Fruit fly (Drosophila melanogaster) whole organism, embryonic: ENCODE data around the gene CG11263.

ENCODE experiments used
- Adf1 ChIP-seq: fragments of 200-800 bp; sonication (Bioruptor generic); IDR thresholded peaks from 2 replicates; pipeline ENCODE4 v1.3.6; 2022; ENCODE audit warnings: missing biosample characterization, missing genetic modification characterization
- Awh ChIP-seq: fragments of 200-800 bp; sonication (Bioruptor generic); IDR thresholded peaks from 2 replicates; pipeline ENCODE4, ENCODE4 v1.3.6; 2022; ENCODE audit warnings: missing biosample characterization, missing genetic modification characterization
- BEAF-32 ChIP-seq: fragments of 200-800 bp; sonication (Bioruptor generic); optimal IDR thresholded peaks from 3 replicates; lab custom pipeline; 2017; ENCODE audit warnings: missing biosample characterization, missing genetic modification characterization, mild to moderate bottlenecking, moderate library complexity, missing genetic modification reagents
- CG10462 ChIP-seq: fragments of 200-800 bp; sonication (Bioruptor generic); optimal IDR thresholded peaks from 2 replicates; lab custom pipeline; 2016; ENCODE audit warnings: missing biosample characterization, missing genetic modification characterization
- CG12769 ChIP-seq: fragments of 200-800 bp; sonication (Bioruptor generic); optimal IDR thresholded peaks from 2 replicates; lab custom pipeline; 2019; ENCODE audit warnings: missing biosample characterization, mild to moderate bottlenecking, missing genetic modification characterization, moderate library complexity
- CG16813 ChIP-seq: fragments of 200-800 bp; sonication (Bioruptor generic); IDR thresholded peaks from 3 replicates; pipeline ENCODE4 v1.3.6; 2022; ENCODE audit warnings: missing biosample characterization, missing genetic modification characterization; ENCODE audit not compliant: partially characterized antibody
- CG17612 ChIP-seq: fragments of 200-800 bp; sonication (Bioruptor generic); IDR thresholded peaks from 2 replicates; pipeline ENCODE4 v1.3.6; 2022; ENCODE audit warnings: missing biosample characterization, missing genetic modification characterization
- CG2116 ChIP-seq: fragments of 200-800 bp; sonication (Bioruptor generic); optimal IDR thresholded peaks from 3 replicates; lab custom pipeline; 2018; ENCODE audit warnings: missing biosample characterization, mild to moderate bottlenecking, missing genetic modification characterization
- CG2202 ChIP-seq: fragments of 200-800 bp; sonication (Bioruptor generic); optimal IDR thresholded peaks from 2 replicates; lab custom pipeline; 2018; ENCODE audit warnings: missing biosample characterization, mild to moderate bottlenecking, missing genetic modification characterization
- CG2875 ChIP-seq: fragments of 200-800 bp; sonication (Bioruptor generic); optimal IDR thresholded peaks from 2 replicates; lab custom pipeline; 2017; ENCODE audit warnings: missing biosample characterization, mild to moderate bottlenecking, missing genetic modification characterization, missing genetic modification reagents
- CG34422 ChIP-seq: fragments of 200-800 bp; sonication (Bioruptor generic); IDR thresholded peaks from 3 replicates; pipeline ENCODE4 v1.3.6; 2022; ENCODE audit warnings: missing biosample characterization, missing genetic modification characterization
- CG3995 ChIP-seq: fragments of 200-800 bp; sonication (Bioruptor generic); optimal IDR thresholded peaks from 3 replicates; lab custom pipeline; 2016; ENCODE audit warnings: missing biosample characterization, missing genetic modification characterization
- CG4404 ChIP-seq: fragments of 200-800 bp; sonication (Bioruptor generic); IDR thresholded peaks from 2 replicates; pipeline ENCODE4 v1.3.6; 2022; ENCODE audit warnings: missing biosample characterization, missing genetic modification characterization
- CG5180 ChIP-seq: fragments of 200-800 bp; sonication (Bioruptor generic); optimal IDR thresholded peaks from 3 replicates; lab custom pipeline; 2017; ENCODE audit warnings: missing biosample characterization, missing genetic modification characterization, mild to moderate bottlenecking, moderate library complexity, missing genetic modification reagents
- CG7745 ChIP-seq: fragments of 200-800 bp; sonication (Bioruptor generic); optimal IDR thresholded peaks from 2 replicates; lab custom pipeline; 2018; ENCODE audit warnings: missing biosample characterization, mild to moderate bottlenecking, missing genetic modification characterization, moderate library complexity
- Dbx ChIP-seq: fragments of 200-800 bp; sonication (Bioruptor generic); IDR thresholded peaks from 3 replicates; pipeline ENCODE4 v1.3.6; 2022; ENCODE audit warnings: missing biosample characterization, missing genetic modification characterization
- Deaf1 ChIP-seq: fragments of 200-800 bp; optimal IDR thresholded peaks from 3 replicates; lab custom pipeline; 2019; ENCODE audit warnings: missing biosample characterization, mild to moderate bottlenecking, missing genetic modification characterization, moderate library complexity
- Dll ChIP-seq: fragments of 200-800 bp; sonication (Bioruptor generic); IDR thresholded peaks from 4 replicates; pipeline ENCODE4 v1.3.6; 2022; ENCODE audit warnings: missing biosample characterization, missing genetic modification characterization; ENCODE audit not compliant: partially characterized antibody
- Jarid2 ChIP-seq: fragments of 200-800 bp; sonication (Bioruptor generic); optimal IDR thresholded peaks from 3 replicates; lab custom pipeline; 2017; ENCODE audit warnings: mild to moderate bottlenecking, missing biosample characterization, missing genetic modification reagents, missing genetic modification characterization
- MBD-R2 ChIP-seq: fragments of 200-800 bp; sonication (Bioruptor generic); IDR thresholded peaks from 2 replicates; pipeline ENCODE4 v1.3.6; 2022; ENCODE audit warnings: missing biosample characterization, missing genetic modification characterization
- Med ChIP-seq: fragments of 200-800 bp; sonication (Bioruptor generic); peaks from one replicate; lab custom pipeline; 2016; ENCODE audit warnings: missing biosample characterization, missing genetic modification characterization, mild to moderate bottlenecking, inconsistent platforms, moderate library complexity
- Nf-YB ChIP-seq: fragments of 200-800 bp; sonication (Bioruptor generic); optimal IDR thresholded peaks from 3 replicates; lab custom pipeline; 2019; ENCODE audit warnings: missing biosample characterization, mild to moderate bottlenecking, missing genetic modification characterization, moderate library complexity
- Nf-YC ChIP-seq: fragments of 200-800 bp; optimal IDR thresholded peaks from 3 replicates; lab custom pipeline; 2019; ENCODE audit warnings: missing biosample characterization, mild to moderate bottlenecking, missing genetic modification characterization, moderate library complexity
- Pdp1 ChIP-seq, 2 experiments: fragments of 200-800 bp; sonication (Bioruptor generic); optimal IDR thresholded peaks; 3 replicates each; lab custom pipeline; 2016; ENCODE audit warnings: missing biosample characterization in 2 of 2, missing genetic modification characterization in 2 of 2, mild to moderate bottlenecking in 1 of 2, moderate library complexity in 1 of 2
- Sox102F ChIP-seq: fragments of 200-800 bp; sonication (Bioruptor generic); optimal IDR thresholded peaks from 2 replicates; lab custom pipeline; 2018; ENCODE audit warnings: missing biosample characterization, mild to moderate bottlenecking, missing genetic modification characterization, moderate library complexity
- Sry-δ ChIP-seq: fragments of 200-800 bp; sonication (Bioruptor generic); optimal IDR thresholded peaks from 2 replicates; lab custom pipeline; 2016; ENCODE audit warnings: missing biosample characterization, missing genetic modification characterization
- al ChIP-seq: fragments of 200-800 bp; sonication (Bioruptor generic); IDR thresholded peaks from 2 replicates; pipeline ENCODE4 v1.3.6; 2022; ENCODE audit warnings: missing biosample characterization, missing genetic modification characterization
- amos ChIP-seq: fragments of 200-800 bp; sonication (Bioruptor generic); IDR thresholded peaks from 2 replicates; pipeline ENCODE4 v1.3.6; 2022; ENCODE audit warnings: missing biosample characterization, missing genetic modification characterization; ENCODE audit not compliant: partially characterized antibody
- bbx ChIP-seq: fragments of 200-800 bp; sonication (Bioruptor generic); IDR thresholded peaks from 2 replicates; pipeline ENCODE4 v1.3.6; 2022; ENCODE audit warnings: missing biosample characterization, missing genetic modification characterization; ENCODE audit not compliant: partially characterized antibody
- br ChIP-seq: fragments of >200 bp; optimal IDR thresholded peaks from 2 replicates; lab custom pipeline; 2017
- cato ChIP-seq: fragments of 200-800 bp; sonication (Bioruptor generic); optimal IDR thresholded peaks from 2 replicates; lab custom pipeline; 2016; ENCODE audit warnings: missing biosample characterization, missing genetic modification characterization, borderline replicate concordance
- chinmo ChIP-seq: fragments of 200-800 bp; sonication (Bioruptor generic); IDR thresholded peaks from 4 replicates; pipeline ENCODE4 v1.3.6; 2022; ENCODE audit warnings: missing biosample characterization, missing genetic modification characterization; ENCODE audit not compliant: partially characterized antibody
- ci ChIP-seq: fragments of 200-800 bp; sonication (Bioruptor generic); IDR thresholded peaks from 3 replicates; pipeline ENCODE4 v1.3.6; 2022; ENCODE audit warnings: missing biosample characterization, missing genetic modification characterization
- danr ChIP-seq: fragments of 200-800 bp; sonication (Bioruptor generic); IDR thresholded peaks from 2 replicates; pipeline ENCODE4 v1.3.6; 2022; ENCODE audit warnings: missing biosample characterization, missing genetic modification characterization
- fu2 ChIP-seq: fragments of 200-800 bp; sonication (Bioruptor generic); optimal IDR thresholded peaks from 2 replicates; lab custom pipeline; 2016; ENCODE audit warnings: missing biosample characterization, missing genetic modification characterization
- kni ChIP-seq: fragments of 200-800 bp; sonication (Bioruptor generic); optimal IDR thresholded peaks from 3 replicates; lab custom pipeline; 2017; ENCODE audit warnings: mild to moderate bottlenecking, missing biosample characterization, missing genetic modification reagents, missing genetic modification characterization
- knrl ChIP-seq: fragments of 200-800 bp; sonication (Bioruptor generic); IDR thresholded peaks from 3 replicates; pipeline ENCODE4 v1.3.6; 2022; ENCODE audit warnings: missing biosample characterization, missing genetic modification characterization; ENCODE audit not compliant: partially characterized antibody
- maf-S ChIP-seq: fragments of 200-800 bp; sonication (Bioruptor generic); optimal IDR thresholded peaks from 2 replicates; lab custom pipeline; 2016; ENCODE audit warnings: missing biosample characterization, missing genetic modification characterization
- nau ChIP-seq: fragments of 200-800 bp; sonication (Bioruptor generic); optimal IDR thresholded peaks from 3 replicates; lab custom pipeline; 2017; ENCODE audit warnings: missing biosample characterization, mild to moderate bottlenecking, missing genetic modification characterization, missing genetic modification reagents
- nom ChIP-seq: fragments of 200-800 bp; sonication (Bioruptor generic); optimal IDR thresholded peaks from 2 replicates; lab custom pipeline; 2017; ENCODE audit warnings: missing biosample characterization, missing genetic modification characterization, mild to moderate bottlenecking, moderate library complexity, missing genetic modification reagents
- pita ChIP-seq: fragments of 200-800 bp; sonication (Bioruptor generic); optimal IDR thresholded peaks from 2 replicates; lab custom pipeline; 2017; ENCODE audit warnings: missing biosample characterization, mild to moderate bottlenecking, missing genetic modification characterization
- repo ChIP-seq: fragments of 200-800 bp; sonication (Bioruptor generic); optimal IDR thresholded peaks from 2 replicates; lab custom pipeline; 2016; ENCODE audit warnings: missing biosample characterization, missing genetic modification characterization
- sc ChIP-seq, 3 experiments: fragments of >200 bp in 2 of 3; fragments of 200-800 bp in 1 of 3; sonication (Bioruptor generic) in 1 of 3; optimal IDR thresholded peaks; 2 replicates in 2 of 3; 3 replicates in 1 of 3; lab custom pipeline; 2017; ENCODE audit warnings: mild to moderate bottlenecking in 1 of 3, missing biosample characterization in 1 of 3, missing genetic modification characterization in 1 of 3, missing genetic modification reagents in 1 of 3
- so ChIP-seq: fragments of 200-800 bp; sonication (Bioruptor generic); IDR thresholded peaks from 3 replicates; pipeline ENCODE4 v1.3.6; 2022; ENCODE audit warnings: missing biosample characterization, missing genetic modification characterization
- ttk ChIP-seq: fragments of 200-800 bp; sonication (Bioruptor generic); IDR thresholded peaks from 2 replicates; pipeline ENCODE4 v2.1.2; 2022; ENCODE audit warnings: missing biosample characterization, missing genetic modification characterization
- tx ChIP-seq: fragments of 200-800 bp; sonication (Bioruptor generic); optimal IDR thresholded peaks from 2 replicates; lab custom pipeline; 2016; ENCODE audit warnings: missing biosample characterization, missing genetic modification characterization
- vvl ChIP-seq: fragments of 200-800 bp; sonication (Bioruptor generic); IDR thresholded peaks from 2 replicates; pipeline ENCODE4 v1.3.6; 2022; ENCODE audit warnings: missing biosample characterization, missing genetic modification characterization
- yki ChIP-seq: fragments of >200 bp; optimal IDR thresholded peaks from 3 replicates; lab custom pipeline; 2018

The CG11263 gene

dm6 chr3L:13027333-13027732, 20.7 kb downstream of the CG11263 start (continued):
- peak; percentile 43 for TF ChIP-seq Sry-δ
- TF ChIP-seq al (GFP tag; lab: Robert Waterston, UW): no peak
- TF ChIP-seq chinmo (GFP tag; lab: Robert Waterston, UW): no peak
- TF ChIP-seq BEAF-32 (GFP tag; lab: Kevin White, UChicago): peak; percentile 28
- TF ChIP-seq Pdp1 (GFP tag; optimal IDR thresholded peaks at IDR 0.05; lab: Kevin White, UChicago): peak in 1 of 2 experiments; percentile 69
- peak; percentile 68 for TF ChIP-seq CG2116 (GFP tag; lab: Kevin White, UChicago)
- TF ChIP-seq kni (GFP tag; lab: Kevin White, UChicago): peak; percentile 15
- no peak for TF ChIP-seq cato
- no peak for TF ChIP-seq maf-S (GFP tag; lab: Kevin White, UChicago)
- TF ChIP-seq amos (GFP tag; lab: Robert Waterston, UW): no peak
- TF ChIP-seq so (GFP tag; lab: Robert Waterston, UW): no peak
- TF ChIP-seq Dll (GFP tag; lab: Robert Waterston, UW): 0 out of 4 replicates have a peak, but pooled peaks have one; percentile 36

dm6 chr3L:13028740-13029139, 22.1 kb downstream of the CG11263 start, which contains the start of gene CG17672:
Gene CG17672 (plus strand): TSS chr3L:13028962.
- TF ChIP-seq CG5180 (GFP tag; lab: Kevin White, UChicago) (peak; percentile 23), CG4404 (GFP tag; lab: Robert Waterston, UW) (no peak), CG2202 (tag; lab: Kevin White, UChicago) (no peak), CG10462 (GFP tag; lab: Kevin White, UChicago) (no peak), nau (GFP tag; lab: Kevin White, UChicago) (no peak), yki (no peak), CG2875 (GFP tag; lab: Kevin White, UChicago) (no peak), vvl (GFP tag; lab: Robert Waterston, UW) (peak; percentile 45; the same call in 1 of the 2 replicates), Sry-δ (no peak), Dbx (GFP tag; lab: Robert Waterston, UW) (no peak), nom (GFP tag; lab: Kevin White, UChicago) (peak; percentile 39), Deaf1 (peak; percentile 93), bbx (GFP tag; lab: Robert Waterston, UW) (peak; percentile 50), ci (GFP tag; lab: Robert Waterston, UW) (peak; percentile 63; the same call in 1 of the 3 replicates), Jarid2 (GFP tag; lab: Kevin White, UChicago) (peak; percentile 69), sc (optimal IDR thresholded peaks at IDR 0.05; lab: Kevin White, UChicago) (no peak), sc (GFP tag; optimal IDR thresholded peaks at IDR 0.05; lab: Kevin White, UChicago) (no peak), repo (no peak), Med (peak; percentile 30), kni (GFP tag; lab: Kevin White, UChicago) (peak; percentile 14), MBD-R2 (GFP tag; lab: Robert Waterston, UW) (no peak), CG34422 (GFP tag; lab: Robert Waterston, UW) (0 out of 3 replicates have a peak, but pooled peaks have one; percentile 27), CG16813 (no peak), CG7745 (tag; lab: Kevin White, UChicago) (no peak), br (lab: Kevin White, UChicago) (no peak), CG2116 (GFP tag; lab: Kevin White, UChicago) (no peak), fu2 (GFP tag; lab: Kevin White, UChicago) (no peak), CG17612 (GFP tag; lab: Robert Waterston, UW) (no peak), knrl (GFP tag; lab: Robert Waterston, UW) (peak; percentile 22; the same call in 1 of the 3 replicates), Adf1 (GFP tag; lab: Robert Waterston, UW) (peak; percentile 22; the same call in 1 of the 2 replicates), pita (no peak), Sox102F (no peak), CG3995 (GFP tag; lab: Kevin White, UChicago) (peak; percentile 32), ttk (GFP tag; lab: Robert Waterston, UW) (no peak), tx (GFP tag; lab: Kevin White, UChicago) (no peak), amos (GFP tag; lab: Robert Waterston, UW) (peak; percentile 20; the same call in 1 of the 2 replicates), CG12769 (tag; lab: Kevin White, UChicago) (peak; percentile 67), Nf-YB (GFP tag; lab: Kevin White, UChicago) (peak; percentile 8), Awh (GFP tag; lab: Robert Waterston, UW) (no peak), danr (GFP tag; lab: Robert Waterston, UW) (no peak), Nf-YC (tag; lab: Kevin White, UChicago) (peak; percentile 45)
